Fruit fly (Drosophila melanogaster) whole organism, embryonic: Measurements from ENCODE around the gene CG10165.
A peak's percentile ranks its signal among the peaks of the same experiment; 100 is the strongest.

ENCODE experiments used
- Atf6 ChIP-seq: fragments of 200-800 bp; sonication (Bioruptor generic); IDR thresholded peaks from 2 replicates; pipeline ENCODE4 v1.3.6; 2022; ENCODE audit warnings: missing biosample characterization, missing genetic modification characterization
- Bgb ChIP-seq: fragments of 200-800 bp; sonication (Bioruptor generic); IDR thresholded peaks from 2 replicates; pipeline ENCODE4 v1.3.6; 2022; ENCODE audit warnings: missing biosample characterization, missing genetic modification characterization; ENCODE audit not compliant: partially characterized antibody
- CG11085 ChIP-seq: fragments of 200-800 bp; sonication (Bioruptor generic); IDR thresholded peaks from 2 replicates; pipeline ENCODE4 v1.3.6; 2022; ENCODE audit warnings: missing biosample characterization, missing genetic modification characterization
- CG11398 ChIP-seq: fragments of 200-800 bp; sonication (Bioruptor generic); optimal IDR thresholded peaks from 2 replicates; lab custom pipeline; 2016; ENCODE audit warnings: missing biosample characterization, missing genetic modification characterization
- CG12391 ChIP-seq: fragments of 200-800 bp; sonication (Bioruptor generic); optimal IDR thresholded peaks from 3 replicates; lab custom pipeline; 2018; ENCODE audit warnings: missing biosample characterization, mild to moderate bottlenecking, missing genetic modification characterization, moderate library complexity
- CG13624 ChIP-seq: fragments of 200-800 bp; sonication (Bioruptor generic); optimal IDR thresholded peaks from 2 replicates; lab custom pipeline; 2016; ENCODE audit warnings: missing biosample characterization, missing genetic modification characterization
- CG14441 ChIP-seq: fragments of 200-800 bp; sonication (Bioruptor generic); IDR thresholded peaks from 2 replicates; pipeline ENCODE4 v1.3.6; 2022; ENCODE audit warnings: missing biosample characterization, missing genetic modification characterization
- CG1603 ChIP-seq: fragments of 200-800 bp; sonication (Bioruptor generic); optimal IDR thresholded peaks from 2 replicates; lab custom pipeline; 2019; ENCODE audit warnings: missing biosample characterization, mild to moderate bottlenecking, missing genetic modification characterization, moderate library complexity
- CG17912 ChIP-seq: fragments of 200-800 bp; sonication (Bioruptor generic); optimal IDR thresholded peaks from 2 replicates; lab custom pipeline; 2018; ENCODE audit warnings: missing biosample characterization, mild to moderate bottlenecking, missing genetic modification characterization
- CG18262 ChIP-seq: fragments of 200-800 bp; optimal IDR thresholded peaks from 3 replicates; lab custom pipeline; 2019; ENCODE audit warnings: missing biosample characterization, mild to moderate bottlenecking, missing genetic modification characterization, moderate library complexity
- CG2129 ChIP-seq: fragments of 200-800 bp; sonication (Bioruptor generic); IDR thresholded peaks from 2 replicates; pipeline ENCODE4 v1.3.6; 2022; ENCODE audit warnings: missing biosample characterization, missing genetic modification characterization; ENCODE audit not compliant: partially characterized antibody
- CG2678 ChIP-seq: fragments of 200-800 bp; sonication (Bioruptor generic); optimal IDR thresholded peaks from 3 replicates; lab custom pipeline; 2019; ENCODE audit warnings: missing biosample characterization, mild to moderate bottlenecking, missing genetic modification characterization, moderate library complexity
- CG33557 ChIP-seq: fragments of 200-800 bp; sonication (Bioruptor generic); optimal IDR thresholded peaks from 2 replicates; lab custom pipeline; 2019; ENCODE audit warnings: missing biosample characterization, mild to moderate bottlenecking, missing genetic modification characterization, moderate library complexity
- CG3995 ChIP-seq: fragments of 200-800 bp; sonication (Bioruptor generic); optimal IDR thresholded peaks from 3 replicates; lab custom pipeline; 2016; ENCODE audit warnings: missing biosample characterization, missing genetic modification characterization
- CG4404 ChIP-seq: fragments of 200-800 bp; sonication (Bioruptor generic); IDR thresholded peaks from 2 replicates; pipeline ENCODE4 v1.3.6; 2022; ENCODE audit warnings: missing biosample characterization, missing genetic modification characterization
- CG6689 ChIP-seq: fragments of 200-800 bp; sonication (Bioruptor generic); IDR thresholded peaks from 2 replicates; pipeline ENCODE4 v1.3.6; 2022; ENCODE audit warnings: missing biosample characterization, missing genetic modification characterization
- CG6854 ChIP-seq: fragments of 200-800 bp; sonication (Bioruptor generic); optimal IDR thresholded peaks from 3 replicates; lab custom pipeline; 2017; ENCODE audit warnings: missing biosample characterization, mild to moderate bottlenecking, missing genetic modification characterization
- CG8765 ChIP-seq: fragments of 200-800 bp; sonication (Bioruptor generic); IDR thresholded peaks from 2 replicates; pipeline ENCODE4 v1.3.6; 2022; ENCODE audit warnings: missing biosample characterization, missing genetic modification characterization
- CG8944 ChIP-seq: fragments of 200-800 bp; sonication (Bioruptor generic); optimal IDR thresholded peaks from 3 replicates; lab custom pipeline; 2016; ENCODE audit warnings: missing biosample characterization, missing genetic modification characterization
- CG9727 ChIP-seq: fragments of 200-800 bp; sonication (Bioruptor generic); optimal IDR thresholded peaks from 3 replicates; lab custom pipeline; 2017; ENCODE audit warnings: missing biosample characterization, mild to moderate bottlenecking, missing genetic modification characterization
- Deaf1 ChIP-seq: fragments of 200-800 bp; optimal IDR thresholded peaks from 3 replicates; lab custom pipeline; 2019; ENCODE audit warnings: missing biosample characterization, mild to moderate bottlenecking, missing genetic modification characterization, moderate library complexity
- Fer1 ChIP-seq: fragments of 200-800 bp; sonication (Bioruptor generic); optimal IDR thresholded peaks from 2 replicates; lab custom pipeline; 2017; ENCODE audit warnings: missing biosample characterization, mild to moderate bottlenecking, missing genetic modification characterization
- H2.0 ChIP-seq: fragments of 200-800 bp; sonication (Bioruptor generic); IDR thresholded peaks from 2 replicates; pipeline ENCODE4 v1.3.6; 2022; ENCODE audit warnings: missing biosample characterization, missing genetic modification characterization
- HHEX ChIP-seq: fragments of 200-800 bp; sonication (Bioruptor generic); optimal IDR thresholded peaks from 3 replicates; lab custom pipeline; 2017; ENCODE audit warnings: missing biosample characterization, mild to moderate bottlenecking, missing genetic modification characterization, missing genetic modification reagents
- Kr ChIP-seq: fragments of 200-800 bp; sonication (Bioruptor generic); optimal IDR thresholded peaks from 2 replicates; lab custom pipeline; 2017; ENCODE audit warnings: missing biosample characterization, mild to moderate bottlenecking, missing genetic modification characterization
- Lhr ChIP-seq: fragments of 200-800 bp; sonication (Bioruptor generic); optimal IDR thresholded peaks from 3 replicates; lab custom pipeline; 2017; ENCODE audit warnings: mild to moderate bottlenecking, missing biosample characterization, missing genetic modification reagents, missing genetic modification characterization
- Lpt ChIP-seq: fragments of >200 bp; optimal IDR thresholded peaks from 2 replicates; lab custom pipeline; 2018; ENCODE audit warnings: missing biosample characterization, missing genetic modification characterization
- MTF-1 ChIP-seq: fragments of 200-800 bp; sonication (Bioruptor generic); optimal IDR thresholded peaks from 2 replicates; lab custom pipeline; 2018; ENCODE audit warnings: missing biosample characterization, mild to moderate bottlenecking, missing genetic modification characterization, borderline replicate concordance
- Med ChIP-seq: fragments of 200-800 bp; sonication (Bioruptor generic); peaks from one replicate; lab custom pipeline; 2016; ENCODE audit warnings: missing biosample characterization, missing genetic modification characterization, mild to moderate bottlenecking, inconsistent platforms, moderate library complexity
- Nf-YB ChIP-seq: fragments of 200-800 bp; sonication (Bioruptor generic); optimal IDR thresholded peaks from 3 replicates; lab custom pipeline; 2019; ENCODE audit warnings: missing biosample characterization, mild to moderate bottlenecking, missing genetic modification characterization, moderate library complexity
- Pdp1 ChIP-seq, 2 experiments: fragments of 200-800 bp; sonication (Bioruptor generic); optimal IDR thresholded peaks; 3 replicates each; lab custom pipeline; 2016; ENCODE audit warnings: missing biosample characterization in 2 of 2, missing genetic modification characterization in 2 of 2, mild to moderate bottlenecking in 1 of 2, moderate library complexity in 1 of 2
- Scr ChIP-seq: fragments of 200-800 bp; sonication (Bioruptor generic); IDR thresholded peaks from 2 replicates; pipeline ENCODE4 v1.3.6; 2022; ENCODE audit warnings: missing biosample characterization, missing genetic modification characterization; ENCODE audit not compliant: partially characterized antibody
- Xbp1 ChIP-seq: fragments of 200-800 bp; sonication (Bioruptor generic); optimal IDR thresholded peaks from 3 replicates; lab custom pipeline; 2016; ENCODE audit warnings: missing biosample characterization, mild to moderate bottlenecking, missing genetic modification characterization
- cas ChIP-seq: fragments of 200-800 bp; sonication (Bioruptor generic); IDR thresholded peaks from 2 replicates; pipeline ENCODE4 v1.3.6; 2022; ENCODE audit warnings: missing biosample characterization, missing genetic modification characterization
- croc ChIP-seq: fragments of 200-800 bp; sonication (Bioruptor generic); conservative IDR thresholded peaks from 3 replicates; pipeline ENCODE4 v1.3.6; 2022; ENCODE audit warnings: missing biosample characterization, missing genetic modification characterization
- emc ChIP-seq: fragments of 200-800 bp; sonication (Bioruptor generic); optimal IDR thresholded peaks from 2 replicates; lab custom pipeline; 2016; ENCODE audit warnings: missing biosample characterization, missing genetic modification characterization
- eve ChIP-seq, 2 experiments: fragments of >200 bp; optimal IDR thresholded peaks; 2 replicates each; lab custom pipeline; 2017; ENCODE audit warnings: missing biosample characterization in 2 of 2, missing genetic modification characterization in 2 of 2
- grn ChIP-seq: fragments of 200-800 bp; sonication (Bioruptor generic); optimal IDR thresholded peaks from 3 replicates; lab custom pipeline; 2017; ENCODE audit warnings: missing biosample characterization, missing genetic modification characterization
- hb ChIP-seq: fragments of 200-800 bp; sonication (Bioruptor generic); IDR thresholded peaks from 3 replicates; pipeline ENCODE4 v1.3.6; 2022; ENCODE audit warnings: missing biosample characterization, missing genetic modification characterization; ENCODE audit not compliant: partially characterized antibody
- jigr1 ChIP-seq: fragments of 200-800 bp; sonication (Bioruptor generic); IDR thresholded peaks from 3 replicates; pipeline ENCODE4 v1.3.6; 2022; ENCODE audit warnings: missing biosample characterization, missing genetic modification characterization
- knrl ChIP-seq: fragments of 200-800 bp; sonication (Bioruptor generic); IDR thresholded peaks from 3 replicates; pipeline ENCODE4 v1.3.6; 2022; ENCODE audit warnings: missing biosample characterization, missing genetic modification characterization; ENCODE audit not compliant: partially characterized antibody
- nerfin-2 ChIP-seq: fragments of 200-800 bp; sonication (Bioruptor generic); IDR thresholded peaks from 2 replicates; pipeline ENCODE4 v1.3.6; 2022; ENCODE audit warnings: missing biosample characterization, missing genetic modification characterization; ENCODE audit not compliant: partially characterized antibody
- nom ChIP-seq: fragments of 200-800 bp; sonication (Bioruptor generic); optimal IDR thresholded peaks from 2 replicates; lab custom pipeline; 2017; ENCODE audit warnings: missing biosample characterization, missing genetic modification characterization, mild to moderate bottlenecking, moderate library complexity, missing genetic modification reagents
- sens ChIP-seq: fragments of 200-800 bp; sonication (Bioruptor generic); peaks from one replicate; lab custom pipeline; 2016; ENCODE audit warnings: missing biosample characterization, missing genetic modification characterization
- sima ChIP-seq: fragments of 200-800 bp; sonication (Bioruptor generic); optimal IDR thresholded peaks from 2 replicates; lab custom pipeline; 2016; ENCODE audit warnings: missing biosample characterization, missing genetic modification characterization
- tup ChIP-seq: fragments of 200-800 bp; sonication (Bioruptor generic); optimal IDR thresholded peaks from 2 replicates; lab custom pipeline; 2016; ENCODE audit warnings: missing biosample characterization, mild to moderate bottlenecking, missing genetic modification characterization, moderate library complexity
- unc-4 ChIP-seq: fragments of 200-800 bp; sonication (Bioruptor generic); IDR thresholded peaks from 2 replicates; pipeline ENCODE4 v1.3.6; 2022; ENCODE audit warnings: missing biosample characterization, missing genetic modification characterization; ENCODE audit not compliant: partially characterized antibody
- wor ChIP-seq: fragments of 200-800 bp; sonication (Bioruptor generic); IDR thresholded peaks from 2 replicates; pipeline ENCODE4 v1.3.6; 2022; ENCODE audit warnings: missing biosample characterization, missing genetic modification characterization
- zfh2 ChIP-seq: fragments of 200-800 bp; sonication (Bioruptor generic); optimal IDR thresholded peaks from 2 replicates; lab custom pipeline; 2016; ENCODE audit warnings: missing biosample characterization, missing genetic modification characterization

The CG10165 gene

dm6 chr2L:19575626-19576298 lies 45.7 kb upstream of the CG10165 start (continued):
- peak; percentile 35 for TF ChIP-seq MTF-1 (GFP tag; lab: Kevin White, UChicago)
- TF ChIP-seq Scr (GFP tag; lab: Robert Waterston, UW): no peak
- peak; percentile 88 for TF ChIP-seq Lhr (GFP tag; lab: Kevin White, UChicago)
- peak; percentile 94 for TF ChIP-seq CG1603 (tag; lab: Kevin White, UChicago)
- peak; percentile 97 for TF ChIP-seq zfh2 (GFP tag; lab: Kevin White, UChicago)
- no peak for TF ChIP-seq CG2129
- peak; percentile 97 for TF ChIP-seq CG18262 (tag; lab: Kevin White, UChicago)
- TF ChIP-seq hb (GFP tag; lab: Robert Waterston, UW): no peak
- peak; percentile 93 to 98 for TF ChIP-seq Pdp1 (GFP tag; optimal IDR thresholded peaks at IDR 0.05; lab: Kevin White, UChicago)
- peak; percentile 62 for TF ChIP-seq CG17912 (GFP tag; lab: Kevin White, UChicago)
- no peak for TF ChIP-seq unc-4 (GFP tag; lab: Robert Waterston, UW)
- peak; percentile 98 for TF ChIP-seq CG2678 (tag; lab: Kevin White, UChicago)
- TF ChIP-seq CG4404 (GFP tag; lab: Robert Waterston, UW): peak; percentile 95
- TF ChIP-seq wor (GFP tag; lab: Robert Waterston, UW): peak; percentile 93
- peak; percentile 95 for TF ChIP-seq CG11398 (GFP tag; lab: Kevin White, UChicago)
- TF ChIP-seq sens (GFP tag; lab: Kevin White, UChicago): peak; percentile 100
- TF ChIP-seq Lpt (GFP tag; lab: Kevin White, UChicago): no peak
- TF ChIP-seq H2.0 (GFP tag; lab: Robert Waterston, UW): peak; percentile 90
- peak; percentile 67 for TF ChIP-seq CG3995 (GFP tag; lab: Kevin White, UChicago)
- TF ChIP-seq CG11085 (GFP tag; lab: Robert Waterston, UW): peak; percentile 93
- peak; percentile 94 for TF ChIP-seq CG14441 (GFP tag; lab: Robert Waterston, UW)
- peak; percentile 94 for TF ChIP-seq jigr1
- no peak for TF ChIP-seq knrl
- TF ChIP-seq cas (GFP tag; lab: Robert Waterston, UW): peak; percentile 74
- TF ChIP-seq Atf6 (GFP tag; lab: Robert Waterston, UW): peak; percentile 95
- TF ChIP-seq Bgb: no peak; the same call in 1 of the 2 replicates
- TF ChIP-seq CG12391 (tag; lab: Kevin White, UChicago): peak; percentile 97
- TF ChIP-seq eve (GFP tag; optimal IDR thresholded peaks at IDR 0.05; lab: Kevin White, UChicago): no peak
- TF ChIP-seq Med (GFP tag; lab: Kevin White, UChicago): peak; percentile 99
- TF ChIP-seq Xbp1: peak; percentile 97
- TF ChIP-seq CG33557 (GFP tag; lab: Kevin White, UChicago): peak; percentile 88
- peak; percentile 80 for TF ChIP-seq CG8765
- TF ChIP-seq Kr (GFP tag; lab: Kevin White, UChicago): no peak
- TF ChIP-seq grn (GFP tag; lab: Kevin White, UChicago): peak; percentile 78
- peak; percentile 85 for TF ChIP-seq Nf-YB (GFP tag; lab: Kevin White, UChicago)
- TF ChIP-seq Fer1 (GFP tag; lab: Kevin White, UChicago): peak; percentile 94
- peak; percentile 89 for TF ChIP-seq sima
- peak; percentile 80 for TF ChIP-seq Deaf1 (tag; lab: Kevin White, UChicago)
- TF ChIP-seq HHEX (GFP tag; lab: Kevin White, UChicago): peak; percentile 96
- TF ChIP-seq nerfin-2 (GFP tag; lab: Robert Waterston, UW): no peak
- peak; percentile 96 for TF ChIP-seq emc (GFP tag; lab: Kevin White, UChicago)
- TF ChIP-seq CG13624: peak; percentile 98
- TF ChIP-seq croc (GFP tag; lab: Robert Waterston, UW): peak; percentile 92
- TF ChIP-seq CG8944: peak; percentile 94
- TF ChIP-seq nom (GFP tag; lab: Kevin White, UChicago): peak; percentile 74
- TF ChIP-seq CG6689 (GFP tag; lab: Robert Waterston, UW): peak; percentile 96
- peak; percentile 98 for TF ChIP-seq CG9727
- TF ChIP-seq CG6854 (GFP tag; lab: Kevin White, UChicago): peak; percentile 91
- TF ChIP-seq tup (GFP tag; lab: Kevin White, UChicago): peak; percentile 85
